Worm (Caenorhabditis elegans) whole organism, L2 larva: ENCODE data around the gene B0495.5.

ENCODE experiments used
- C34F6.9 ChIP-seq: fragments of 150-350 bp; optimal IDR thresholded peaks from 2 replicates; lab custom pipeline; 2014; ENCODE audit warnings: missing biosample characterization, missing genetic modification characterization
- F13H6.1 ChIP-seq: sonication (generic microtip); optimal IDR thresholded peaks from 2 replicates; lab custom pipeline; 2016; ENCODE audit warnings: missing genetic modification characterization, missing compliant biosample characterization
- R02D3.7 ChIP-seq: fragments of 150-350 bp; optimal IDR thresholded peaks from 2 replicates; lab custom pipeline; 2014; ENCODE audit warnings: missing biosample characterization, missing genetic modification characterization
- Y55F3AM.14 ChIP-seq: fragments of 200-800 bp; sonication (Bioruptor generic); optimal IDR thresholded peaks from 2 replicates; lab custom pipeline; 2018; ENCODE audit warnings: mild to moderate bottlenecking, missing genetic modification characterization, missing compliant biosample characterization
- ZK546.5 ChIP-seq: sonication (generic microtip); optimal IDR thresholded peaks from 2 replicates; lab custom pipeline; 2017; ENCODE audit warnings: missing biosample characterization, missing genetic modification characterization
- alr-1 ChIP-seq: fragments of 150-350 bp; optimal IDR thresholded peaks from 2 replicates; lab custom pipeline; 2014; ENCODE audit warnings: missing biosample characterization, missing genetic modification characterization
- ama-1 ChIP-seq: fragments of 150-350 bp; optimal IDR thresholded peaks from 2 replicates; lab custom pipeline; 2018; ENCODE audit warnings: inconsistent platforms
- blmp-1 ChIP-seq: sonication (generic microtip); optimal IDR thresholded peaks from 2 replicates; lab custom pipeline; 2017; ENCODE audit warnings: missing genetic modification characterization, mild to moderate bottlenecking, missing compliant biosample characterization, antibody characterized with exemption, moderate library complexity; ENCODE audit not compliant: insufficient read depth
- crh-2 ChIP-seq: sonication (generic microtip); optimal IDR thresholded peaks from 2 replicates; lab custom pipeline; 2017; ENCODE audit warnings: missing biosample characterization, missing genetic modification characterization
- dmd-4 ChIP-seq: sonication (generic microtip); optimal IDR thresholded peaks from 2 replicates; lab custom pipeline; 2017; ENCODE audit warnings: missing biosample characterization, missing genetic modification characterization
- elt-1 ChIP-seq: fragments of 150-350 bp; optimal IDR thresholded peaks from 2 replicates; lab custom pipeline; 2014; ENCODE audit warnings: missing biosample characterization, missing genetic modification characterization
- elt-3 ChIP-seq: sonication (generic microtip); optimal IDR thresholded peaks from 2 replicates; lab custom pipeline; 2017; ENCODE audit warnings: missing biosample characterization, missing genetic modification characterization
- fos-1 ChIP-seq: fragments of 150-350 bp; optimal IDR thresholded peaks from 2 replicates; lab custom pipeline; 2014; ENCODE audit warnings: missing biosample characterization, missing genetic modification characterization
- gmeb-1 ChIP-seq: fragments of 150-350 bp; optimal IDR thresholded peaks from 2 replicates; lab custom pipeline; 2014; ENCODE audit warnings: missing biosample characterization, missing genetic modification characterization
- lin-11 ChIP-seq: fragments of 150-350 bp; sonication (generic microtip); optimal IDR thresholded peaks from 2 replicates; lab custom pipeline; 2014; ENCODE audit warnings: missing biosample characterization, missing genetic modification characterization, inconsistent platforms, mixed read lengths
- lin-13 ChIP-seq: fragments of 150-350 bp; optimal IDR thresholded peaks from 2 replicates; lab custom pipeline; 2014; ENCODE audit warnings: missing biosample characterization, missing genetic modification reagents, missing genetic modification characterization
- lin-39 ChIP-seq: fragments of 150-350 bp; optimal IDR thresholded peaks from 2 replicates; lab custom pipeline; 2014; ENCODE audit warnings: missing biosample characterization, missing genetic modification reagents, missing genetic modification characterization
- lsy-2 ChIP-seq, 2 experiments: fragments of 150-350 bp in 1 of 2; sonication (generic microtip) in 1 of 2; optimal IDR thresholded peaks; 2 replicates each; lab custom pipeline; 2014 to 2017; ENCODE audit warnings: missing biosample characterization in 2 of 2, missing genetic modification characterization in 2 of 2
- mbf-1 ChIP-seq: sonication (generic microtip); optimal IDR thresholded peaks from 2 replicates; lab custom pipeline; 2017; ENCODE audit warnings: missing biosample characterization, missing genetic modification characterization
- mdl-1 ChIP-seq, 2 experiments: fragments of 150-350 bp in 1 of 2; sonication (generic microtip) in 1 of 2; optimal IDR thresholded peaks; 2 replicates each; lab custom pipeline; 2017; ENCODE audit warnings: missing biosample characterization in 2 of 2, missing genetic modification characterization in 2 of 2
- nhr-11 ChIP-seq: fragments of 150-350 bp; optimal IDR thresholded peaks from 2 replicates; lab custom pipeline; 2014; ENCODE audit warnings: missing biosample characterization, missing genetic modification characterization
- nhr-129 ChIP-seq: fragments of 150-350 bp; optimal IDR thresholded peaks from 2 replicates; lab custom pipeline; 2014; ENCODE audit warnings: missing biosample characterization, missing genetic modification characterization
- nhr-21 ChIP-seq: fragments of 150-350 bp; optimal IDR thresholded peaks from 2 replicates; lab custom pipeline; 2014; ENCODE audit warnings: missing biosample characterization, missing genetic modification characterization
- nhr-23 ChIP-seq: fragments of 150-350 bp; optimal IDR thresholded peaks from 2 replicates; lab custom pipeline; 2014; ENCODE audit warnings: missing biosample characterization, missing genetic modification reagents, missing genetic modification characterization
- nhr-25 ChIP-seq: fragments of 150-350 bp; sonication (generic microtip); optimal IDR thresholded peaks from 3 replicates; lab custom pipeline; 2014; ENCODE audit warnings: missing biosample characterization, missing genetic modification characterization
- nhr-6 ChIP-seq: fragments of 150-350 bp; optimal IDR thresholded peaks from 2 replicates; lab custom pipeline; 2014; ENCODE audit warnings: missing biosample characterization, missing genetic modification characterization
- nhr-77 ChIP-seq: fragments of 150-350 bp; optimal IDR thresholded peaks from 2 replicates; lab custom pipeline; 2014; ENCODE audit warnings: missing biosample characterization, missing genetic modification characterization
- sem-4 ChIP-seq: fragments of 150-350 bp; optimal IDR thresholded peaks from 2 replicates; lab custom pipeline; 2014; ENCODE audit warnings: missing biosample characterization, missing genetic modification reagents, missing genetic modification characterization
- skn-1 ChIP-seq: sonication (generic microtip); optimal IDR thresholded peaks from 2 replicates; lab custom pipeline; 2017; ENCODE audit warnings: missing biosample characterization, missing genetic modification characterization
- sma-3 ChIP-seq: sonication (generic microtip); optimal IDR thresholded peaks from 2 replicates; lab custom pipeline; 2016; ENCODE audit warnings: missing genetic modification reagents, missing genetic modification characterization, missing compliant biosample characterization
- sma-9 ChIP-seq, 2 experiments: fragments of 150-350 bp in 1 of 2; sonication (generic microtip) in 1 of 2; optimal IDR thresholded peaks; 2 replicates each; lab custom pipeline; 2014 to 2016; ENCODE audit warnings: missing genetic modification characterization in 2 of 2, mild to moderate bottlenecking in 1 of 2, missing biosample characterization in 1 of 2, missing compliant biosample characterization in 1 of 2, missing genetic modification reagents in 1 of 2, moderate library complexity in 1 of 2
- snpc-4 ChIP-seq: fragments of 150-350 bp; optimal IDR thresholded peaks from 2 replicates; lab custom pipeline; 2014; ENCODE audit warnings: missing biosample characterization, missing genetic modification characterization
- unc-39 ChIP-seq: fragments of 150-350 bp; optimal IDR thresholded peaks from 2 replicates; lab custom pipeline; 2014; ENCODE audit warnings: missing biosample characterization, missing genetic modification characterization
- unc-62 ChIP-seq: fragments of 150-350 bp; optimal IDR thresholded peaks from 2 replicates; lab custom pipeline; 2014; ENCODE audit warnings: missing biosample characterization, missing genetic modification reagents, missing genetic modification characterization
- zag-1 ChIP-seq: fragments of 150-350 bp; optimal IDR thresholded peaks from 2 replicates; lab custom pipeline; 2014; ENCODE audit warnings: missing biosample characterization, missing genetic modification characterization
- ztf-1 ChIP-seq: fragments of 200-800 bp; sonication (Bioruptor generic); conservative IDR thresholded peaks from 2 replicates; pipeline ENCODE4 v1.3.6; 2022; ENCODE audit warnings: missing genetic modification characterization, missing compliant biosample characterization
- ztf-11 ChIP-seq: sonication (generic microtip); optimal IDR thresholded peaks from 2 replicates; lab custom pipeline; 2017; ENCODE audit warnings: missing biosample characterization, missing genetic modification characterization
- ztf-4 ChIP-seq: fragments of 150-350 bp; optimal IDR thresholded peaks from 2 replicates; lab custom pipeline; 2014; ENCODE audit warnings: missing biosample characterization, missing genetic modification characterization

Gene B0495.5

ce11 chrII:7707383-7707782 is 9.1 kb upstream of the B0495.5 start, which contains the start of gene luc-7L:
luc-7L (minus strand) TSS chrII:7707483.
- TF ChIP-seq nhr-23 (tag; lab: Kevin White, UChicago), result no peak
- TF ChIP-seq dmd-4 (tag; lab: Kevin White, UChicago), result no peak
- no peak for TF ChIP-seq nhr-11
- TF ChIP-seq F13H6.1 (tag; lab: Kevin White, UChicago), result no peak
- TF ChIP-seq nhr-77, result no peak
- no peak for TF ChIP-seq lin-13 (GFP tag; lab: Kevin White, UChicago)
- TF ChIP-seq snpc-4, result no peak
- no peak for TF ChIP-seq blmp-1 (tag; lab: Kevin White, UChicago)
- TF ChIP-seq alr-1 (tag; lab: Kevin White, UChicago), result no peak
- no peak for TF ChIP-seq lin-11 (tag; lab: Kevin White, UChicago)
- no peak for TF ChIP-seq Y55F3AM.14
- TF ChIP-seq sma-3 (GFP tag; lab: Kevin White, UChicago), result no peak
- TF ChIP-seq mbf-1, result no peak

ce11 chrII:7705152-7705551 is 6.8 kb upstream of the B0495.5 start, which contains the start of gene B0495.7:
B0495.7 (minus strand) TSS chrII:7705233.
- TF ChIP-seq gmeb-1 (tag; lab: Kevin White, UChicago) (peak; percentile 6), C34F6.9 (tag; lab: Kevin White, UChicago) (peak; percentile 6), fos-1 (tag; lab: Kevin White, UChicago) (peak; percentile 94), nhr-6 (tag; lab: Kevin White, UChicago) (no peak)

- TF ChIP-seq sma-3 (GFP tag; lab: Kevin White, UChicago) (no peak), snpc-4 (no peak), skn-1 (tag; lab: Kevin White, UChicago) (no peak), lsy-2 (tag; optimal IDR thresholded peaks at IDR 0.05; lab: Kevin White, UChicago) (no peak), lin-39 (no peak), unc-39 (tag; lab: Kevin White, UChicago) (no peak)
These were observed 6.1 kb upstream of the B0495.5 start for ce11 chrII:7704387-7704786.

- TF ChIP-seq lsy-2 (tag; optimal IDR thresholded peaks at IDR 0.05; lab: Kevin White, UChicago) (peak; percentile 70 to 97), ztf-11 (tag; lab: Kevin White, UChicago) (no peak), nhr-21 (no peak), ztf-4 (tag; lab: Kevin White, UChicago) (no peak), nhr-77 (no peak), nhr-129 (tag; lab: Kevin White, UChicago) (peak; percentile 8), C34F6.9 (tag; lab: Kevin White, UChicago) (peak; percentile 43), ztf-1 (no peak), elt-3 (no peak), nhr-25 (tag; lab: Kevin White, UChicago) (no peak), sma-9 (GFP tag; optimal IDR thresholded peaks at IDR 0.05; lab: Kevin White, UChicago) (no peak), sma-9 (tag; optimal IDR thresholded peaks at IDR 0.05; lab: Kevin White, UChicago) (no peak), alr-1 (tag; lab: Kevin White, UChicago) (no peak), Y55F3AM.14 (no peak)
These were observed 703 bp upstream of the B0495.5 start, which contains the start of the genes moa-2 and cdk-11.1 for ce11 chrII:7699009-7699408. moa-2 (minus strand) TSS chrII:7699033. cdk-11.1 (plus strand) TSS chrII:7699235.

- no peak for TF ChIP-seq ZK546.5 (tag; lab: Kevin White, UChicago)
- TF ChIP-seq gmeb-1 (tag; lab: Kevin White, UChicago), result no peak
- no peak for TF ChIP-seq sem-4 (tag; lab: Kevin White, UChicago)
- TF ChIP-seq mbf-1, result no peak
- no peak for TF ChIP-seq sma-9 (GFP tag; optimal IDR thresholded peaks at IDR 0.05; lab: Kevin White, UChicago)
- no peak for TF ChIP-seq sma-9 (tag; optimal IDR thresholded peaks at IDR 0.05; lab: Kevin White, UChicago)
- no peak for TF ChIP-seq lin-39
- TF ChIP-seq ztf-1, result no peak
- no peak for TF ChIP-seq ztf-4 (tag; lab: Kevin White, UChicago)
- TF ChIP-seq Y55F3AM.14, result no peak
- no peak for TF ChIP-seq F13H6.1 (tag; lab: Kevin White, UChicago)
These were observed 1.1 kb downstream of the B0495.5 start for ce11 chrII:7697156-7697555.

ce11 chrII:7695636-7696035 is 2.7 kb downstream of the B0495.5 start:
- TF ChIP-seq lin-11 (tag; lab: Kevin White, UChicago) (no peak), elt-1 (tag; lab: Kevin White, UChicago) (no peak), alr-1 (tag; lab: Kevin White, UChicago) (no peak), R02D3.7 (tag; lab: Kevin White, UChicago) (no peak), blmp-1 (tag; lab: Kevin White, UChicago) (no peak), crh-2 (tag; lab: Kevin White, UChicago) (peak; percentile 46), dmd-4 (tag; lab: Kevin White, UChicago) (no peak), C34F6.9 (tag; lab: Kevin White, UChicago) (no peak), nhr-77 (no peak), Y55F3AM.14 (no peak), nhr-129 (tag; lab: Kevin White, UChicago) (no peak), zag-1 (tag; lab: Kevin White, UChicago) (no peak), F13H6.1 (tag; lab: Kevin White, UChicago) (no peak), nhr-21 (no peak), nhr-6 (tag; lab: Kevin White, UChicago) (no peak), lin-39 (no peak), fos-1 (tag; lab: Kevin White, UChicago) (peak; percentile 96), unc-62 (GFP tag; lab: Kevin White, UChicago) (no peak), unc-39 (tag; lab: Kevin White, UChicago) (no peak), ztf-1 (no peak), sem-4 (tag; lab: Kevin White, UChicago) (no peak), nhr-11 (no peak), lsy-2 (tag; optimal IDR thresholded peaks at IDR 0.05; lab: Kevin White, UChicago) (no peak), mdl-1 (tag; optimal IDR thresholded peaks at IDR 0.05; lab: Kevin White, UChicago) (peak in 1 of 2 experiments; percentile 17), sma-3 (GFP tag; lab: Kevin White, UChicago) (no peak), gmeb-1 (tag; lab: Kevin White, UChicago) (peak; percentile 22), ama-1 (no peak), lin-13 (GFP tag; lab: Kevin White, UChicago) (no peak)
